Fruit fly (Drosophila melanogaster): ENCODE data around the gene Scsalpha2.

Scsalpha2 gene

dm6 chr3R:19490996-19491395 lies 28.1 kb upstream of the Scsalpha2 start, which contains the start of gene CG15025 (continued):
- TF ChIP-seq D19A (tag; optimal IDR thresholded peaks at IDR 0.05) (no peak), gem (tag; optimal IDR thresholded peaks at IDR 0.05) (peak; percentile 30), CG10979 (tag; optimal IDR thresholded peaks at IDR 0.05) (no peak), NFAT (GFP tag; IDR thresholded peaks at IDR 0.05) (no peak), CG16813 (GFP tag; IDR thresholded peaks at IDR 0.05; ENCODE audit: partially characterized antibody) (peak; percentile 54), CG17361 (GFP tag; IDR thresholded peaks at IDR 0.05) (0 out of 3 replicates have a peak, but pooled peaks have one; percentile 16), Dip2 (GFP tag; IDR thresholded peaks at IDR 0.05) (no peak), CG16863 (GFP tag; optimal IDR thresholded peaks at IDR 0.05) (no peak), emc (GFP tag; optimal IDR thresholded peaks at IDR 0.05) (no peak), eyg (GFP tag; optimal IDR thresholded peaks at IDR 0.05) (no peak), sna (GFP tag; IDR thresholded peaks at IDR 0.05; ENCODE audit: partially characterized antibody) (no peak), CG15269 (tag; optimal IDR thresholded peaks at IDR 0.05) (peak; percentile 2), sd (tag; optimal IDR thresholded peaks at IDR 0.05) (no peak), klu (GFP tag; IDR thresholded peaks at IDR 0.05) (0 out of 2 replicates have a peak, but pooled peaks have one; percentile 13), CG9437 (GFP tag; optimal IDR thresholded peaks at IDR 0.05) (no peak), CG6272 (GFP tag; IDR thresholded peaks at IDR 0.05) (no peak), danr (GFP tag; IDR thresholded peaks at IDR 0.05) (no peak), az2 (GFP tag; optimal IDR thresholded peaks at IDR 0.05) (peak; percentile 40), CG9876 (GFP tag; optimal IDR thresholded peaks at IDR 0.05) (peak; percentile 56), CG11723 (GFP tag; optimal IDR thresholded peaks at IDR 0.05) (no peak), Asciz (GFP tag; optimal IDR thresholded peaks at IDR 0.05) (no peak), CG1233 (GFP tag; optimal IDR thresholded peaks at IDR 0.05) (no peak), zfh2 (GFP tag; optimal IDR thresholded peaks at IDR 0.05) (no peak), toy (GFP tag; IDR thresholded peaks at IDR 0.05) (no peak), seq (GFP tag; IDR thresholded peaks at IDR 0.05) (no peak), abd-A (tag; optimal IDR thresholded peaks at IDR 0.05) (no peak), kay (GFP tag; optimal IDR thresholded peaks at IDR 0.05) (no peak), unc-4 (GFP tag; IDR thresholded peaks at IDR 0.05; ENCODE audit: partially characterized antibody) (no peak), lmd (GFP tag; IDR thresholded peaks at IDR 0.05) (peak; percentile 45; the same call in 1 of the 2 replicates), CG6175 (GFP tag; IDR thresholded peaks at IDR 0.05) (no peak), CG4404 (GFP tag; IDR thresholded peaks at IDR 0.05) (no peak), Eip74EF (GFP tag; optimal IDR thresholded peaks at IDR 0.05) (no peak), Xbp1 (GFP tag; optimal IDR thresholded peaks at IDR 0.05) (peak; percentile 57), CG4707 (GFP tag; optimal IDR thresholded peaks at IDR 0.05) (no peak), Lpt (GFP tag; optimal IDR thresholded peaks at IDR 0.05) (no peak), CG17612 (GFP tag; IDR thresholded peaks at IDR 0.05) (no peak), phol (tag; optimal IDR thresholded peaks at IDR 0.05) (peak; percentile 5), CG7839 (tag; optimal IDR thresholded peaks at IDR 0.05) (peak; percentile 37), ind (GFP tag; optimal IDR thresholded peaks at IDR 0.05) (no peak), CG34376 (GFP tag; optimal IDR thresholded peaks at IDR 0.05) (no peak), slou (GFP tag; optimal IDR thresholded peaks at IDR 0.05) (no peak), Ptx1 (GFP tag; IDR thresholded peaks at IDR 0.05) (peak; percentile 47), CG12769 (tag; optimal IDR thresholded peaks at IDR 0.05) (no peak), zen (tag; optimal IDR thresholded peaks at IDR 0.05) (no peak), Hr51 (GFP tag; optimal IDR thresholded peaks at IDR 0.05) (no peak), vnd (GFP tag; IDR thresholded peaks at IDR 0.05; ENCODE audit: partially characterized antibody) (no peak), CG18764 (GFP tag; optimal IDR thresholded peaks at IDR 0.05) (no peak), CG8765 (GFP tag; IDR thresholded peaks at IDR 0.05) (no peak), da (GFP tag; optimal IDR thresholded peaks at IDR 0.05) (no peak), CG6689 (GFP tag; IDR thresholded peaks at IDR 0.05) (no peak), gro (GFP tag; optimal IDR thresholded peaks at IDR 0.05) (no peak)

All from whole organism, embryonic.